Worm (Caenorhabditis elegans) whole organism, late embryonic: ENCODE measurements around the gene ins-1.

ENCODE experiments used
- C08G9.2 ChIP-seq: sonication (generic microtip); optimal IDR thresholded peaks from 2 replicates; lab custom pipeline; 2016; ENCODE audit warnings: mild to moderate bottlenecking, missing genetic modification characterization, moderate library complexity, missing compliant biosample characterization
- F13H6.1 ChIP-seq: sonication (generic microtip); optimal IDR thresholded peaks from 2 replicates; lab custom pipeline; 2016; ENCODE audit warnings: missing genetic modification characterization, missing compliant biosample characterization
- ceh-9 ChIP-seq: sonication (generic microtip); optimal IDR thresholded peaks from 2 replicates; lab custom pipeline; 2016; ENCODE audit warnings: mild to moderate bottlenecking, missing genetic modification characterization, inconsistent platforms, missing compliant biosample characterization

DNA sequence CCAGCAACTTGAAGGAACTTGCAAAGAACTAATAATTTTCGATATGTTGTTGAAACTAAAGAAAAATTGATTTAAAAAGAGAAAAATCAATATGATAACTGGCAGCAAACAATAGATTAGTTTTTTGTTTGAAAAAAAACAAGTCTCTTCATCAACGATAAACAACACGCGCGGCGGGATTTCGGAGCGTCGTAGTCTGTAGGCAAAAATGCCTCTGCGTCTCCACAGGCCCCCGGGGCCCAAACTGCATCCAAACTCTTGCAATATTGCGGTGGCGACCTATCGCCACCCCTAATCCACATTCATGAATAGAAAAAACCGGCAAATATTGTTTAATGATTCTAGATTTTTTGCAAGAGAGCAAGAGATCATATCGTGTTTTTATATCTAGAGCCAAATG, 11.4 kb upstream of the ins-1 start:
- no peak for TF ChIP-seq ceh-9
- TF ChIP-seq F13H6.1 (tag; lab: Kevin White, UChicago): no peak
- TF ChIP-seq C08G9.2 (tag; lab: Kevin White, UChicago): no peak
